Worm (Caenorhabditis elegans): ENCODE measurements around the gene oac-8.

oac-8 gene

ce11 chrIV:10602644-10603043, 18.3 kb downstream of the oac-8 start, which contains the start of gene R09H10.2:
Gene R09H10.2 (plus strand): TSS chrIV:10602944.
- TF ChIP-seq nhr-90 (tag; optimal IDR thresholded peaks at IDR 0.05; ENCODE audit: poor library complexity): no peak
- TF ChIP-seq dsc-1 (tag; optimal IDR thresholded peaks at IDR 0.05): no peak
- TF ChIP-seq nhr-237 (tag; optimal IDR thresholded peaks at IDR 0.05): no peak
- no peak for TF ChIP-seq ztf-11 (tag; optimal IDR thresholded peaks at IDR 0.05)
- TF ChIP-seq ceh-82 (tag; optimal IDR thresholded peaks at IDR 0.05): no peak
- TF ChIP-seq ceh-8 (GFP tag; optimal IDR thresholded peaks at IDR 0.05): no peak
- TF ChIP-seq irx-1 (tag; optimal IDR thresholded peaks at IDR 0.05): no peak
- TF ChIP-seq nhr-77 (tag; optimal IDR thresholded peaks at IDR 0.05): no peak
- no peak for TF ChIP-seq nhr-84 (tag; optimal IDR thresholded peaks at IDR 0.05)
- TF ChIP-seq nhr-71 (tag; optimal IDR thresholded peaks at IDR 0.05): no peak
- TF ChIP-seq swsn-7 (tag; optimal IDR thresholded peaks at IDR 0.05): no peak
- no peak for TF ChIP-seq elt-3 (tag; optimal IDR thresholded peaks at IDR 0.05)
- TF ChIP-seq pag-3 (tag; optimal IDR thresholded peaks at IDR 0.05; ENCODE audit: borderline replicate concordance, insufficient read depth): no peak
- TF ChIP-seq rnt-1 (tag; optimal IDR thresholded peaks at IDR 0.05): no peak
- TF ChIP-seq dpl-1 (GFP tag; optimal IDR thresholded peaks at IDR 0.05): no peak
- no peak for TF ChIP-seq fkh-10 (GFP tag; optimal IDR thresholded peaks at IDR 0.05)

- no peak for TF ChIP-seq fkh-8 (tag; optimal IDR thresholded peaks at IDR 0.05)
- TF ChIP-seq efl-1 (optimal IDR thresholded peaks at IDR 0.05): no peak
- peak in 1 of 2 experiments; percentile 17 for TF ChIP-seq efl-1 (GFP tag; optimal IDR thresholded peaks at IDR 0.05 in 1 of 2)
- no peak for TF ChIP-seq fkh-4 (tag; optimal IDR thresholded peaks at IDR 0.05; ENCODE audit: borderline replicate concordance)
- peak; percentile 52 for TF ChIP-seq elt-2 (tag; optimal IDR thresholded peaks at IDR 0.05)
These were observed 22.3 kb downstream of the oac-8 start, which contains the start of gene R09H10.3 for ce11 chrIV:10606575-10607080. Gene R09H10.3 (plus strand): TSS chrIV:10607030.

ce11 chrIV:10608275-10608674, 23.9 kb downstream of the oac-8 start, which contains the start of gene R09H10.6:
Gene R09H10.6 (plus strand): TSS chrIV:10608575.
- TF ChIP-seq nhr-20 (tag; optimal IDR thresholded peaks at IDR 0.05) (no peak), pqm-1 (tag; optimal IDR thresholded peaks at IDR 0.05) (no peak), efl-3 (GFP tag; optimal IDR thresholded peaks at IDR 0.05) (no peak), irx-1 (tag; optimal IDR thresholded peaks at IDR 0.05) (no peak), aly-2 (tag; optimal IDR thresholded peaks at IDR 0.05) (no peak), egl-13 (tag; optimal IDR thresholded peaks at IDR 0.05) (no peak), hlh-4 (tag; optimal IDR thresholded peaks at IDR 0.05) (no peak), jun-1 (tag; optimal IDR thresholded peaks at IDR 0.05) (no peak), ces-1 (GFP tag; optimal IDR thresholded peaks at IDR 0.05) (no peak), lin-13 (GFP tag; optimal IDR thresholded peaks at IDR 0.05) (no peak), lin-14 (GFP tag; optimal IDR thresholded peaks at IDR 0.05) (no peak), snu-23 (GFP tag; optimal IDR thresholded peaks at IDR 0.05) (no peak), lin-39 (tag; optimal IDR thresholded peaks at IDR 0.05) (no peak), unc-130 (tag; optimal IDR thresholded peaks at IDR 0.05) (no peak), unc-86 (tag; optimal IDR thresholded peaks at IDR 0.05) (no peak), nhr-237 (tag; optimal IDR thresholded peaks at IDR 0.05) (no peak), aha-1 (tag; optimal IDR thresholded peaks at IDR 0.05) (no peak), pax-3 (tag; optimal IDR thresholded peaks at IDR 0.05) (no peak), ets-5 (GFP tag; IDR thresholded peaks at IDR 0.05) (no peak)

ce11 chrIV:10609920-10610319, 25.6 kb downstream of the oac-8 start:
- TF ChIP-seq lin-14 (GFP tag; optimal IDR thresholded peaks at IDR 0.05): peak; percentile 51
- TF ChIP-seq nhr-20 (tag; optimal IDR thresholded peaks at IDR 0.05): peak; percentile 21
- no peak for TF ChIP-seq xbp-1 (tag; optimal IDR thresholded peaks at IDR 0.05)
- TF ChIP-seq nhr-85 (tag): peak; percentile 80
- TF ChIP-seq fkh-10 (GFP tag; optimal IDR thresholded peaks at IDR 0.05): no peak
- peak in 5 of 6 experiments; percentile 46 to 79 (median 61) for TF ChIP-seq elt-3 (tag; optimal IDR thresholded peaks at IDR 0.05)
- TF ChIP-seq mep-1 (tag; optimal IDR thresholded peaks at IDR 0.05): no peak
- no peak for TF ChIP-seq ceh-8 (GFP tag; optimal IDR thresholded peaks at IDR 0.05)
- TF ChIP-seq blmp-1 (tag; optimal IDR thresholded peaks at IDR 0.05): peak; percentile 55
